Fruit fly (Drosophila melanogaster) S2 (cell line): Measurements from ENCODE around the gene RpS7.

Experiments
- CG8478 ChIP-seq: fragments of >200 bp; optimal IDR thresholded peaks from 2 replicates; lab custom pipeline; 2018
- CTCF ChIP-seq, 2 experiments: fragments of >200 bp; optimal IDR thresholded peaks; 2 replicates each; lab custom pipeline; 2018

dm6 chr3R:30235253-30235652 lies 26.4 kb upstream of the RpS7 start:
- TF ChIP-seq CTCF (optimal IDR thresholded peaks at IDR 0.05; lab: Kevin White, UChicago): no peak
- no peak for TF ChIP-seq CG8478
